Worm (Caenorhabditis elegans) whole organism, L3 larva: ENCODE results near the gene R02E12.5.

Experiments used
- ZK546.5 ChIP-seq: sonication (generic microtip); optimal IDR thresholded peaks from 2 replicates; lab custom pipeline; 2017; ENCODE audit warnings: missing biosample characterization, missing genetic modification characterization
- egl-5 ChIP-seq: fragments of 150-350 bp; optimal IDR thresholded peaks from 2 replicates; lab custom pipeline; 2017; ENCODE audit warnings: missing biosample characterization, missing genetic modification reagents, missing genetic modification characterization, inconsistent platforms
- elt-2 ChIP-seq: sonication (generic microtip); optimal IDR thresholded peaks from 2 replicates; lab custom pipeline; 2016; ENCODE audit warnings: missing genetic modification reagents, mild to moderate bottlenecking, missing genetic modification characterization, missing compliant biosample characterization
- elt-3 ChIP-seq, 3 experiments: fragments of 150-350 bp in 1 of 3; sonication (generic microtip) in 2 of 3; optimal IDR thresholded peaks; 2 replicates in 2 of 3; 4 replicates in 1 of 3; lab custom pipeline; 2014 to 2017; ENCODE audit warnings: missing biosample characterization in 3 of 3, missing genetic modification characterization in 3 of 3
- fos-1 ChIP-seq: fragments of 150-350 bp; optimal IDR thresholded peaks from 2 replicates; lab custom pipeline; 2014; ENCODE audit warnings: missing biosample characterization, missing genetic modification characterization
- jun-1 ChIP-seq: fragments of 150-350 bp; optimal IDR thresholded peaks from 2 replicates; lab custom pipeline; 2014; ENCODE audit warnings: missing biosample characterization, missing genetic modification reagents, missing genetic modification characterization
- lin-39 ChIP-seq: fragments of 150-350 bp; optimal IDR thresholded peaks from 2 replicates; lab custom pipeline; 2018; ENCODE audit warnings: missing biosample characterization, missing genetic modification reagents, missing genetic modification characterization
- nfya-1 ChIP-seq: sonication (generic microtip); optimal IDR thresholded peaks from 2 replicates; lab custom pipeline; 2017; ENCODE audit warnings: missing genetic modification characterization, mild to moderate bottlenecking, missing compliant biosample characterization, antibody characterized with exemption, moderate library complexity; ENCODE audit not compliant: insufficient read depth
- nhr-23 ChIP-seq: fragments of 150-350 bp; optimal IDR thresholded peaks from 2 replicates; lab custom pipeline; 2014; ENCODE audit warnings: missing biosample characterization, missing genetic modification reagents, missing genetic modification characterization
- nhr-25 ChIP-seq: sonication (generic microtip); optimal IDR thresholded peaks from 2 replicates; lab custom pipeline; 2017; ENCODE audit warnings: missing biosample characterization, missing genetic modification characterization
- nhr-67 ChIP-seq: fragments of 150-350 bp; optimal IDR thresholded peaks from 2 replicates; lab custom pipeline; 2014; ENCODE audit warnings: missing biosample characterization, missing genetic modification characterization
- nhr-77 ChIP-seq: fragments of 150-350 bp; optimal IDR thresholded peaks from 2 replicates; lab custom pipeline; 2014; ENCODE audit warnings: missing biosample characterization, missing genetic modification characterization
- pha-4 ChIP-seq: fragments of 150-350 bp; optimal IDR thresholded peaks from 2 replicates; lab custom pipeline; 2014; ENCODE audit warnings: missing biosample characterization, missing genetic modification reagents, missing genetic modification characterization
- pqm-1 ChIP-seq: fragments of 150-350 bp; optimal IDR thresholded peaks from 2 replicates; lab custom pipeline; 2017; ENCODE audit warnings: missing biosample characterization, missing genetic modification characterization, inconsistent platforms
- skn-1 ChIP-seq: fragments of 150-350 bp; optimal IDR thresholded peaks from 2 replicates; lab custom pipeline; 2014; ENCODE audit warnings: missing biosample characterization, missing genetic modification characterization
- snpc-4 ChIP-seq: fragments of 150-350 bp; optimal IDR thresholded peaks from 2 replicates; lab custom pipeline; 2014; ENCODE audit warnings: missing biosample characterization, missing genetic modification characterization
- ztf-4 ChIP-seq: fragments of 150-350 bp; optimal IDR thresholded peaks from 2 replicates; lab custom pipeline; 2014; ENCODE audit warnings: missing biosample characterization, missing genetic modification characterization

Gene R02E12.5

DNA sequence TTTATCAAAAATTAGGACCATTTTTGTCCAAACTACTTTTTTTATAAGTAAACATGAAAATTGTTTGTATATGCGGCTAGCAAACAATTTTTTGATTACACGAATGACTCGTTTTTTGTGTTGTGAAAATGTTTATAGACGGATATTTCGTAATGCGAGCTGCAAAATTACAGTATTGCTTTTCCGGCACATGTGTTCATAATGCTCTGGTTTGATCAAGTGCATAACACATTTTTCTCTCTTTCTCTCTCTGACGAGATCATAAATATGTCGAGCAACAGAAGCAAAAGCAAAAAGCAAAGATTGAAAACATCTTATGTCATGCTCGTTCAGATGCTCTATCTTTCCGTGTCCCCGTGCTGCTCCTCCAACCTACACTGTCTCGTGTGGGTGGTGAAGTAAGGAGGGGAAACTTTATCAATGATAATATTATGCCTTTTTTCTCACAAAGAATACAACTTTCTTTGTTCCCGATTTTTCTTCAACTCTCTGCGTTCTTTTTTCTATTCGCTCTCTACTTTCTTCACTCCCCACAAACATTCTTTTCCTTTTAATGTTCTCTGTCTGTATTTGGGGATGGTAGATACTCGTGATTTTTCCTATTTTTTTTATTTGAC lies 21.5 kb downstream of the R02E12.5 start:
- TF ChIP-seq fos-1 (tag; lab: Kevin White, UChicago) (no peak), nfya-1 (tag; lab: Kevin White, UChicago) (peak; percentile 1), egl-5 (no peak), nhr-25 (tag; lab: Kevin White, UChicago) (no peak), elt-3 (tag; optimal IDR thresholded peaks at IDR 0.05; lab: Kevin White, UChicago) (no peak), skn-1 (tag; lab: Kevin White, UChicago) (peak; percentile 13), ztf-4 (tag; lab: Kevin White, UChicago) (peak; percentile 37), jun-1 (tag; lab: Kevin White, UChicago) (no peak), pqm-1 (tag; lab: Kevin White, UChicago) (peak; percentile 75), ZK546.5 (no peak), nhr-77 (tag; lab: Kevin White, UChicago) (no peak), pha-4 (tag; lab: Kevin White, UChicago) (peak; percentile 46), snpc-4 (tag; lab: Kevin White, UChicago) (no peak), elt-2 (tag; lab: Kevin White, UChicago) (peak; percentile 89), lin-39 (tag; lab: Kevin White, UChicago) (no peak)
- TF ChIP-seq, all 47 proteins: peak for 6

DNA sequence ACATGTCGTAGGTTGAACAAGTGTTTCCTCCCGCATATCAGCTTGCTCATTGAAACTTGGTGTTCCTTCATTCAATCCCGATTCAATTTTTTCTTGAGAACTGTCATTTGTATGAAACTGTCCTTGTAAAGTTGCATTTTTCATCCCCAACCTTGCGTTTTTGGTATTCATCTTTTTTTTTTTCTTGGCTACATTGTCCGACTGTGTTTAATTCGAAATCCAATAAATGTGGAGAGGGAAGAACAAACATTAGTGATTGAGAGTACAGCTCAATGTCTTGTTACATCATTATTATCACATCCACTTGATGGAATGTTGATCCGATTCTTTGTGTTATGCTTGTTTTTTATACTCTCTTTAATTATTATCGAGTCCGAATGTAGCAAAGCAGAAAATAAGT lies 24.8 kb downstream of the R02E12.5 start, which contains the start of gene acr-10:
Gene acr-10 (plus strand): TSS at position 301 of the 400 bp plus-strand sequence.
- TF ChIP-seq skn-1 (tag; lab: Kevin White, UChicago): no peak
- TF ChIP-seq nhr-23 (tag; lab: Kevin White, UChicago): no peak
- TF ChIP-seq nhr-67 (tag; lab: Kevin White, UChicago): no peak
